Fruit fly (Drosophila melanogaster) whole organism, embryonic: ENCODE measurements around the gene DnaJ-1.

Experiments
- B-H2 ChIP-seq: fragments of 200-800 bp; sonication (Bioruptor generic); optimal IDR thresholded peaks from 2 replicates; lab custom pipeline; 2018; ENCODE audit warnings: missing biosample characterization, mild to moderate bottlenecking, missing genetic modification characterization
- Bdp1 ChIP-seq: fragments of 200-800 bp; sonication (Bioruptor generic); optimal IDR thresholded peaks from 3 replicates; lab custom pipeline; 2016; ENCODE audit warnings: missing biosample characterization, missing genetic modification characterization
- CG15073 ChIP-seq: fragments of 200-800 bp; sonication (Bioruptor generic); optimal IDR thresholded peaks from 2 replicates; lab custom pipeline; 2016; ENCODE audit warnings: missing biosample characterization, missing genetic modification characterization
- CG15269 ChIP-seq: fragments of 200-800 bp; sonication (Bioruptor generic); optimal IDR thresholded peaks from 2 replicates; lab custom pipeline; 2018; ENCODE audit warnings: missing biosample characterization, mild to moderate bottlenecking, missing genetic modification characterization, moderate library complexity
- CG15479 ChIP-seq: fragments of 200-800 bp; sonication (Bioruptor generic); optimal IDR thresholded peaks from 3 replicates; lab custom pipeline; 2019; ENCODE audit warnings: missing biosample characterization, mild to moderate bottlenecking, missing genetic modification characterization, moderate library complexity
- CG15514 ChIP-seq: fragments of 200-800 bp; sonication (Bioruptor generic); optimal IDR thresholded peaks from 3 replicates; lab custom pipeline; 2017; ENCODE audit warnings: missing biosample characterization, missing genetic modification characterization, mild to moderate bottlenecking, moderate library complexity, missing genetic modification reagents
- CG1603 ChIP-seq: fragments of 200-800 bp; sonication (Bioruptor generic); optimal IDR thresholded peaks from 2 replicates; lab custom pipeline; 2019; ENCODE audit warnings: missing biosample characterization, mild to moderate bottlenecking, missing genetic modification characterization, moderate library complexity
- CG17568 ChIP-seq: fragments of 200-800 bp; sonication (Bioruptor generic); optimal IDR thresholded peaks from 2 replicates; lab custom pipeline; 2018; ENCODE audit warnings: missing biosample characterization, mild to moderate bottlenecking, missing genetic modification characterization, moderate library complexity
- CG17912 ChIP-seq: fragments of 200-800 bp; sonication (Bioruptor generic); optimal IDR thresholded peaks from 2 replicates; lab custom pipeline; 2018; ENCODE audit warnings: missing biosample characterization, mild to moderate bottlenecking, missing genetic modification characterization
- CG30403 ChIP-seq: fragments of 200-800 bp; sonication (Bioruptor generic); optimal IDR thresholded peaks from 3 replicates; lab custom pipeline; 2016; ENCODE audit warnings: missing biosample characterization, missing genetic modification characterization
- CG30431 ChIP-seq: fragments of 200-800 bp; sonication (Bioruptor generic); optimal IDR thresholded peaks from 2 replicates; lab custom pipeline; 2017; ENCODE audit warnings: missing biosample characterization, missing genetic modification characterization
- CG3065 ChIP-seq: fragments of 200-800 bp; sonication (Bioruptor generic); optimal IDR thresholded peaks from 2 replicates; lab custom pipeline; 2016; ENCODE audit warnings: missing biosample characterization, missing genetic modification characterization
- CG32772 ChIP-seq: fragments of 200-800 bp; sonication (Bioruptor generic); IDR thresholded peaks from 2 replicates; pipeline ENCODE4 v1.3.6; 2022; ENCODE audit warnings: missing biosample characterization, missing genetic modification characterization
- CG33213 ChIP-seq: fragments of 200-800 bp; sonication (Bioruptor generic); optimal IDR thresholded peaks from 3 replicates; lab custom pipeline; 2016; ENCODE audit warnings: missing biosample characterization, missing genetic modification characterization
- CG3995 ChIP-seq: fragments of 200-800 bp; sonication (Bioruptor generic); optimal IDR thresholded peaks from 3 replicates; lab custom pipeline; 2016; ENCODE audit warnings: missing biosample characterization, missing genetic modification characterization
- CG6683 ChIP-seq: fragments of 200-800 bp; sonication (Bioruptor generic); optimal IDR thresholded peaks from 2 replicates; lab custom pipeline; 2017; ENCODE audit warnings: missing biosample characterization, mild to moderate bottlenecking, missing genetic modification characterization, missing genetic modification reagents
- CG6791 ChIP-seq: fragments of 200-800 bp; sonication (Bioruptor generic); IDR thresholded peaks from 3 replicates; pipeline ENCODE4 v1.3.6; 2022; ENCODE audit warnings: missing biosample characterization, missing genetic modification characterization; ENCODE audit not compliant: partially characterized antibody
- CG9817 ChIP-seq: fragments of 200-800 bp; sonication (Bioruptor generic); optimal IDR thresholded peaks from 2 replicates; lab custom pipeline; 2018; ENCODE audit warnings: missing biosample characterization, mild to moderate bottlenecking, missing genetic modification characterization, moderate library complexity
- CHES-1-like ChIP-seq: fragments of 200-800 bp; sonication (Bioruptor generic); optimal IDR thresholded peaks from 2 replicates; lab custom pipeline; 2016; ENCODE audit warnings: missing biosample characterization, missing genetic modification characterization
- Deaf1 ChIP-seq: fragments of 200-800 bp; optimal IDR thresholded peaks from 3 replicates; lab custom pipeline; 2019; ENCODE audit warnings: missing biosample characterization, mild to moderate bottlenecking, missing genetic modification characterization, moderate library complexity
- Dref ChIP-seq: fragments of 200-800 bp; sonication (Bioruptor generic); IDR thresholded peaks from 2 replicates; pipeline ENCODE4 v1.3.6; 2022; ENCODE audit warnings: missing biosample characterization, missing genetic modification characterization
- ERR ChIP-seq: fragments of 200-800 bp; sonication (Bioruptor generic); optimal IDR thresholded peaks from 2 replicates; lab custom pipeline; 2016; ENCODE audit warnings: missing biosample characterization, missing genetic modification characterization
- Gsc ChIP-seq: fragments of 200-800 bp; sonication (Bioruptor generic); IDR thresholded peaks from 2 replicates; pipeline ENCODE4 v1.3.6; 2022; ENCODE audit warnings: missing biosample characterization, missing genetic modification characterization
- HmgZ ChIP-seq: fragments of 200-800 bp; sonication (Bioruptor generic); optimal IDR thresholded peaks from 2 replicates; lab custom pipeline; 2018; ENCODE audit warnings: missing biosample characterization, mild to moderate bottlenecking, missing genetic modification characterization
- Med ChIP-seq: fragments of 200-800 bp; sonication (Bioruptor generic); peaks from one replicate; lab custom pipeline; 2016; ENCODE audit warnings: missing biosample characterization, missing genetic modification characterization, mild to moderate bottlenecking, inconsistent platforms, moderate library complexity
- Ssrp ChIP-seq: fragments of 200-800 bp; sonication (Bioruptor generic); optimal IDR thresholded peaks from 2 replicates; lab custom pipeline; 2018; ENCODE audit warnings: missing biosample characterization, mild to moderate bottlenecking, missing genetic modification characterization, moderate library complexity
- Tbp ChIP-seq: fragments of >200 bp; optimal IDR thresholded peaks from 2 replicates; lab custom pipeline; 2018; ENCODE audit warnings: missing biosample characterization, missing genetic modification characterization
- ase ChIP-seq: fragments of 200-800 bp; sonication (Bioruptor generic); IDR thresholded peaks from 3 replicates; pipeline ENCODE4 v1.3.6; 2022; ENCODE audit warnings: missing biosample characterization, missing genetic modification characterization
- ash1 ChIP-seq: fragments of 200-800 bp; sonication (Bioruptor generic); optimal IDR thresholded peaks from 2 replicates; lab custom pipeline; 2018; ENCODE audit warnings: missing biosample characterization, mild to moderate bottlenecking, missing genetic modification characterization
- az2 ChIP-seq: fragments of 200-800 bp; sonication (Bioruptor generic); optimal IDR thresholded peaks from 3 replicates; lab custom pipeline; 2016; ENCODE audit warnings: missing biosample characterization, missing genetic modification characterization
- br ChIP-seq: fragments of >200 bp; optimal IDR thresholded peaks from 2 replicates; lab custom pipeline; 2017
- bsh ChIP-seq, 2 experiments: fragments of 200-800 bp; sonication (Bioruptor generic); optimal IDR thresholded peaks; 2 replicates each; lab custom pipeline; 2017 to 2018; ENCODE audit warnings: mild to moderate bottlenecking in 2 of 2, missing biosample characterization in 2 of 2, missing genetic modification characterization in 2 of 2, moderate library complexity in 1 of 2
- btn ChIP-seq: fragments of 200-800 bp; sonication (Bioruptor generic); optimal IDR thresholded peaks from 2 replicates; lab custom pipeline; 2016; ENCODE audit warnings: missing biosample characterization, missing genetic modification characterization
- dimm ChIP-seq: fragments of 200-800 bp; sonication (Bioruptor generic); IDR thresholded peaks from 2 replicates; pipeline ENCODE4 v1.3.6; 2022; ENCODE audit warnings: missing biosample characterization, missing genetic modification characterization
- dpn ChIP-seq, 2 experiments: fragments of 200-800 bp; sonication (Bioruptor generic); optimal IDR thresholded peaks; 3 replicates each; lab custom pipeline; 2016; ENCODE audit warnings: missing biosample characterization in 2 of 2, missing genetic modification characterization in 2 of 2
- emc ChIP-seq: fragments of 200-800 bp; sonication (Bioruptor generic); optimal IDR thresholded peaks from 2 replicates; lab custom pipeline; 2016; ENCODE audit warnings: missing biosample characterization, missing genetic modification characterization
- gem ChIP-seq: fragments of 200-800 bp; sonication (Bioruptor generic); optimal IDR thresholded peaks from 2 replicates; lab custom pipeline; 2019; ENCODE audit warnings: missing biosample characterization, mild to moderate bottlenecking, missing genetic modification characterization, moderate library complexity
- gro ChIP-seq: fragments of 200-800 bp; sonication (Bioruptor generic); optimal IDR thresholded peaks from 2 replicates; lab custom pipeline; 2016; ENCODE audit warnings: missing biosample characterization, missing genetic modification characterization
- jigr1 ChIP-seq: fragments of 200-800 bp; sonication (Bioruptor generic); IDR thresholded peaks from 3 replicates; pipeline ENCODE4 v1.3.6; 2022; ENCODE audit warnings: missing biosample characterization, missing genetic modification characterization
- kah ChIP-seq: fragments of 200-800 bp; sonication (Bioruptor generic); optimal IDR thresholded peaks from 2 replicates; lab custom pipeline; 2018; ENCODE audit warnings: missing biosample characterization, mild to moderate bottlenecking, missing genetic modification characterization
- knrl ChIP-seq: fragments of 200-800 bp; sonication (Bioruptor generic); IDR thresholded peaks from 3 replicates; pipeline ENCODE4 v1.3.6; 2022; ENCODE audit warnings: missing biosample characterization, missing genetic modification characterization; ENCODE audit not compliant: partially characterized antibody
- lab ChIP-seq: fragments of 200-800 bp; sonication (Bioruptor generic); optimal IDR thresholded peaks from 3 replicates; lab custom pipeline; 2017; ENCODE audit warnings: missing biosample characterization, missing genetic modification characterization, mild to moderate bottlenecking, moderate library complexity, missing genetic modification reagents
- maf-S ChIP-seq: fragments of 200-800 bp; sonication (Bioruptor generic); optimal IDR thresholded peaks from 2 replicates; lab custom pipeline; 2016; ENCODE audit warnings: missing biosample characterization, missing genetic modification characterization
- odd ChIP-seq: fragments of 200-800 bp; sonication (Bioruptor generic); optimal IDR thresholded peaks from 2 replicates; lab custom pipeline; 2017; ENCODE audit warnings: missing biosample characterization, mild to moderate bottlenecking, missing genetic modification characterization
- rib ChIP-seq: fragments of 200-800 bp; sonication (Bioruptor generic); IDR thresholded peaks from 2 replicates; pipeline ENCODE4 v1.3.6; 2022; ENCODE audit warnings: missing biosample characterization, missing genetic modification characterization
- sug ChIP-seq: fragments of 200-800 bp; optimal IDR thresholded peaks from 2 replicates; lab custom pipeline; 2019; ENCODE audit warnings: missing biosample characterization, mild to moderate bottlenecking, missing genetic modification characterization, moderate library complexity
- tll ChIP-seq, 2 experiments: fragments of 200-800 bp in 1 of 2; fragments of >200 bp in 1 of 2; sonication (Bioruptor generic) in 1 of 2; optimal IDR thresholded peaks; 2 replicates each; lab custom pipeline; 2017 to 2019; ENCODE audit warnings: missing biosample characterization in 2 of 2, missing genetic modification characterization in 2 of 2, mild to moderate bottlenecking in 1 of 2, moderate library complexity in 1 of 2
- trh ChIP-seq: fragments of 200-800 bp; sonication (Bioruptor generic); optimal IDR thresholded peaks from 2 replicates; lab custom pipeline; 2016; ENCODE audit warnings: missing biosample characterization, missing genetic modification characterization
- zen2 ChIP-seq: fragments of 200-800 bp; sonication (Bioruptor generic); IDR thresholded peaks from 3 replicates; pipeline ENCODE4 v1.3.6; 2022; ENCODE audit warnings: missing biosample characterization, missing genetic modification characterization; ENCODE audit not compliant: partially characterized antibody

The DnaJ-1 gene

dm6 chr3L:5751740-5752579 lies at the start of gene DnaJ-1 (continued):
- TF ChIP-seq Tbp (GFP tag; lab: Kevin White, UChicago) (no peak), dimm (GFP tag; lab: Robert Waterston, UW) (no peak), CG9817 (tag; lab: Kevin White, UChicago) (no peak), HmgZ (tag; lab: Kevin White, UChicago) (peak; percentile 60), B-H2 (GFP tag; lab: Kevin White, UChicago) (no peak), knrl (GFP tag; lab: Robert Waterston, UW) (peak; percentile 99), ase (GFP tag; lab: Robert Waterston, UW) (no peak), emc (GFP tag; lab: Kevin White, UChicago) (no peak), CG30431 (no peak), CG32772 (GFP tag; lab: Robert Waterston, UW) (no peak), CG33213 (GFP tag; lab: Kevin White, UChicago) (peak; percentile 60), ERR (GFP tag; lab: Kevin White, UChicago) (no peak), CG30403 (no peak), lab (GFP tag; lab: Kevin White, UChicago) (peak; percentile 50), zen2 (GFP tag; lab: Robert Waterston, UW) (peak; percentile 97), az2 (GFP tag; lab: Kevin White, UChicago) (no peak), CG17568 (no peak), gem (tag; lab: Kevin White, UChicago) (no peak), rib (no peak), CG1603 (peak; percentile 43), CG3065 (no peak), br (lab: Kevin White, UChicago) (no peak), kah (peak; percentile 53), Dref (GFP tag; lab: Robert Waterston, UW) (peak; percentile 70), CG15073 (no peak), dpn (GFP tag; optimal IDR thresholded peaks at IDR 0.05; lab: Kevin White, UChicago) (no peak), CHES-1-like (GFP tag; lab: Kevin White, UChicago) (no peak), jigr1 (GFP tag; lab: Robert Waterston, UW) (no peak), CG15269 (tag; lab: Kevin White, UChicago) (peak; percentile 41), Ssrp (tag; lab: Kevin White, UChicago) (peak; percentile 9), Deaf1 (tag; lab: Kevin White, UChicago) (peak; percentile 90), odd (peak; percentile 54), CG17912 (GFP tag; lab: Kevin White, UChicago) (peak; percentile 27), CG15514 (GFP tag; lab: Kevin White, UChicago) (peak; percentile 43), trh (GFP tag; lab: Kevin White, UChicago) (no peak), Med (GFP tag; lab: Kevin White, UChicago) (peak; percentile 90), sug (tag; lab: Kevin White, UChicago) (peak; percentile 5), ash1 (GFP tag; lab: Kevin White, UChicago) (no peak), CG15479 (GFP tag; lab: Kevin White, UChicago) (peak; percentile 19), btn (GFP tag; lab: Kevin White, UChicago) (no peak), bsh (GFP tag; optimal IDR thresholded peaks at IDR 0.05; lab: Kevin White, UChicago) (peak; percentile 19 to 20), maf-S (GFP tag; lab: Kevin White, UChicago) (no peak), CG6791 (GFP tag; lab: Robert Waterston, UW) (peak; percentile 97), gro (peak; percentile 76), CG3995 (peak; percentile 90), CG6683 (GFP tag; lab: Kevin White, UChicago) (no peak), Bdp1 (GFP tag; lab: Kevin White, UChicago) (no peak), Gsc (GFP tag; lab: Robert Waterston, UW) (no peak), tll (GFP tag; optimal IDR thresholded peaks at IDR 0.05; lab: Kevin White, UChicago) (no peak)
